Worm (Caenorhabditis elegans) whole organism, mixed stage, embryonic: ENCODE results near the gene srlf-11.

Experiments
- ceh-39 ChIP-seq: fragments of 150-350 bp; optimal IDR thresholded peaks from 2 replicates; lab custom pipeline; 2014; ENCODE audit warnings: missing biosample characterization, missing genetic modification characterization
- lin-13 ChIP-seq: fragments of 150-350 bp; optimal IDR thresholded peaks from 2 replicates; lab custom pipeline; 2014; ENCODE audit warnings: missing biosample characterization, missing genetic modification characterization
- mab-5 ChIP-seq: fragments of 150-350 bp; optimal IDR thresholded peaks from 2 replicates; lab custom pipeline; 2014; ENCODE audit warnings: missing biosample characterization, missing genetic modification characterization
- mep-1 ChIP-seq: fragments of 150-350 bp; optimal IDR thresholded peaks from 2 replicates; lab custom pipeline; 2017; ENCODE audit warnings: missing biosample characterization, missing genetic modification reagents, missing genetic modification characterization, inconsistent platforms
- nhr-237 ChIP-seq: fragments of 150-350 bp; optimal IDR thresholded peaks from 2 replicates; lab custom pipeline; 2014; ENCODE audit warnings: missing biosample characterization, missing genetic modification characterization
- snpc-4 ChIP-seq: fragments of 150-350 bp; optimal IDR thresholded peaks from 2 replicates; lab custom pipeline; 2014; ENCODE audit warnings: missing biosample characterization, missing genetic modification characterization
- tbx-8 ChIP-seq: fragments of 200-800 bp; sonication (Bioruptor generic); optimal IDR thresholded peaks from 2 replicates; lab custom pipeline; 2018; ENCODE audit warnings: mild to moderate bottlenecking, missing genetic modification characterization, moderate library complexity, missing compliant biosample characterization
- unc-39 ChIP-seq: fragments of 150-350 bp; optimal IDR thresholded peaks from 2 replicates; lab custom pipeline; 2014; ENCODE audit warnings: missing biosample characterization, missing genetic modification characterization

ce11 chrIV:10935336-10935735 is 49.5 kb upstream of the srlf-11 start:
- TF ChIP-seq mep-1 (tag; lab: Kevin White, UChicago): no peak
- no peak for TF ChIP-seq lin-13 (tag; lab: Kevin White, UChicago)
- no peak for TF ChIP-seq unc-39 (tag; lab: Kevin White, UChicago)
- no peak for TF ChIP-seq mab-5 (tag; lab: Kevin White, UChicago)
- no peak for TF ChIP-seq ceh-39 (tag; lab: Kevin White, UChicago)
- no peak for TF ChIP-seq snpc-4 (tag; lab: Kevin White, UChicago)
- TF ChIP-seq nhr-237 (tag; lab: Kevin White, UChicago): no peak
- no peak for TF ChIP-seq tbx-8 (GFP tag; lab: Kevin White, UChicago)
